Fruit fly (Drosophila melanogaster) whole organism, prepupa: ENCODE measurements around the gene CG33124.
A peak's percentile ranks its signal among the peaks of the same experiment; 100 is the strongest.

Source experiments
- Blimp-1 ChIP-seq: fragments of 200-800 bp; sonication (Bioruptor generic); optimal IDR thresholded peaks from 3 replicates; lab custom pipeline; 2017; ENCODE audit warnings: missing biosample characterization, missing genetic modification characterization, mild to moderate bottlenecking, moderate library complexity, missing genetic modification reagents
- CG10631 ChIP-seq: fragments of 200-800 bp; sonication (Bioruptor generic); optimal IDR thresholded peaks from 2 replicates; lab custom pipeline; 2016; ENCODE audit warnings: missing biosample characterization, missing genetic modification characterization
- CG10669 ChIP-seq: fragments of 200-800 bp; sonication (Bioruptor generic); optimal IDR thresholded peaks from 3 replicates; lab custom pipeline; 2018; ENCODE audit warnings: missing biosample characterization, mild to moderate bottlenecking, missing genetic modification characterization, moderate library complexity
- CG11294 ChIP-seq: fragments of 200-800 bp; sonication (Bioruptor generic); IDR thresholded peaks from 2 replicates; pipeline ENCODE4 v1.3.6; 2022; ENCODE audit warnings: missing biosample characterization, missing genetic modification characterization
- CG11762 ChIP-seq: fragments of 200-800 bp; sonication (Bioruptor generic); optimal IDR thresholded peaks from 3 replicates; lab custom pipeline; 2016; ENCODE audit warnings: missing biosample characterization, missing genetic modification characterization; ENCODE audit not compliant: insufficient read depth
- CG15336 ChIP-seq: fragments of 200-800 bp; sonication (Bioruptor generic); IDR thresholded peaks from 2 replicates; pipeline ENCODE4 v1.3.6; 2022; ENCODE audit warnings: missing biosample characterization, missing genetic modification characterization
- CG1621 ChIP-seq: fragments of 200-800 bp; sonication (Bioruptor generic); optimal IDR thresholded peaks from 3 replicates; lab custom pipeline; 2018; ENCODE audit warnings: missing biosample characterization, mild to moderate bottlenecking, missing genetic modification characterization
- CG16779 ChIP-seq: fragments of 200-800 bp; sonication (Bioruptor generic); optimal IDR thresholded peaks from 3 replicates; lab custom pipeline; 2017; ENCODE audit warnings: missing biosample characterization, mild to moderate bottlenecking, missing genetic modification characterization
- CG3032 ChIP-seq: fragments of 200-800 bp; optimal IDR thresholded peaks from 2 replicates; lab custom pipeline; 2019; ENCODE audit warnings: missing biosample characterization, mild to moderate bottlenecking, missing genetic modification characterization, moderate library complexity
- CG31627 ChIP-seq: fragments of 200-800 bp; sonication (Bioruptor generic); optimal IDR thresholded peaks from 3 replicates; lab custom pipeline; 2016; ENCODE audit warnings: missing biosample characterization, missing genetic modification characterization
- CG32006 ChIP-seq: fragments of 200-800 bp; sonication (Bioruptor generic); optimal IDR thresholded peaks from 3 replicates; lab custom pipeline; 2017; ENCODE audit warnings: missing biosample characterization, mild to moderate bottlenecking, missing genetic modification characterization
- CG34406 ChIP-seq: fragments of 200-800 bp; sonication (Bioruptor generic); optimal IDR thresholded peaks from 3 replicates; lab custom pipeline; 2016; ENCODE audit warnings: missing biosample characterization, missing genetic modification characterization
- CG3919 ChIP-seq: fragments of 200-800 bp; sonication (Bioruptor generic); optimal IDR thresholded peaks from 3 replicates; lab custom pipeline; 2016; ENCODE audit warnings: missing biosample characterization, missing genetic modification characterization
- CG4318 ChIP-seq: fragments of 200-800 bp; sonication (Bioruptor generic); optimal IDR thresholded peaks from 3 replicates; lab custom pipeline; 2017; ENCODE audit warnings: missing biosample characterization, mild to moderate bottlenecking, missing genetic modification characterization
- CG6276 ChIP-seq: fragments of 200-800 bp; sonication (Bioruptor generic); optimal IDR thresholded peaks from 2 replicates; lab custom pipeline; 2017; ENCODE audit warnings: missing biosample characterization, mild to moderate bottlenecking, missing genetic modification characterization
- CG6792 ChIP-seq: fragments of 200-800 bp; sonication (Bioruptor generic); optimal IDR thresholded peaks from 3 replicates; lab custom pipeline; 2016; ENCODE audit warnings: missing biosample characterization, missing genetic modification characterization
- CG6808 ChIP-seq: fragments of 200-800 bp; sonication (Bioruptor generic); optimal IDR thresholded peaks from 3 replicates; lab custom pipeline; 2017; ENCODE audit warnings: missing biosample characterization, missing genetic modification characterization, mild to moderate bottlenecking, moderate library complexity, missing genetic modification reagents
- CG6854 ChIP-seq: fragments of 200-800 bp; sonication (Bioruptor generic); optimal IDR thresholded peaks from 2 replicates; lab custom pipeline; 2017; ENCODE audit warnings: missing biosample characterization, mild to moderate bottlenecking, missing genetic modification characterization
- CG7368 ChIP-seq: fragments of 200-800 bp; sonication (Bioruptor generic); optimal IDR thresholded peaks from 3 replicates; lab custom pipeline; 2016; ENCODE audit warnings: missing biosample characterization, missing genetic modification characterization
- CG8119 ChIP-seq: fragments of 200-800 bp; sonication (Bioruptor generic); IDR thresholded peaks from 3 replicates; pipeline ENCODE4 v1.3.6; 2022; ENCODE audit warnings: missing biosample characterization, missing genetic modification characterization
- CG8319 ChIP-seq: fragments of 200-800 bp; sonication (Bioruptor generic); optimal IDR thresholded peaks from 3 replicates; lab custom pipeline; 2016; ENCODE audit warnings: missing biosample characterization, missing genetic modification characterization
- CG8632 ChIP-seq: fragments of 200-800 bp; sonication (Bioruptor generic); optimal IDR thresholded peaks from 3 replicates; lab custom pipeline; 2016; ENCODE audit warnings: missing biosample characterization, missing genetic modification characterization
- CG9139 ChIP-seq: fragments of 200-800 bp; sonication (Bioruptor generic); optimal IDR thresholded peaks from 3 replicates; lab custom pipeline; 2017; ENCODE audit warnings: missing biosample characterization, mild to moderate bottlenecking, missing genetic modification characterization
- Eip75B ChIP-seq: fragments of 200-800 bp; sonication (Bioruptor generic); optimal IDR thresholded peaks from 3 replicates; lab custom pipeline; 2016; ENCODE audit warnings: missing biosample characterization, missing genetic modification characterization
- Eip78C ChIP-seq: fragments of 200-800 bp; sonication (Bioruptor generic); peaks from one replicate; lab custom pipeline; 2016; ENCODE audit warnings: missing biosample characterization, missing genetic modification characterization
- Eip93F ChIP-seq: fragments of 200-800 bp; sonication (Bioruptor generic); optimal IDR thresholded peaks from 2 replicates; lab custom pipeline; 2016; ENCODE audit warnings: missing biosample characterization, mild to moderate bottlenecking, missing genetic modification characterization
- Ets21C ChIP-seq: fragments of 200-800 bp; sonication (Bioruptor generic); optimal IDR thresholded peaks from 3 replicates; lab custom pipeline; 2016; ENCODE audit warnings: missing biosample characterization, missing genetic modification characterization
- Ets96B ChIP-seq: fragments of 200-800 bp; optimal IDR thresholded peaks from 2 replicates; lab custom pipeline; 2019; ENCODE audit warnings: missing biosample characterization, mild to moderate bottlenecking, missing genetic modification characterization, moderate library complexity
- Hr39 ChIP-seq: fragments of 200-800 bp; sonication (Bioruptor generic); optimal IDR thresholded peaks from 2 replicates; lab custom pipeline; 2016; ENCODE audit warnings: missing biosample characterization, missing genetic modification characterization
- Hr4 ChIP-seq: fragments of 200-800 bp; sonication (Bioruptor generic); optimal IDR thresholded peaks from 3 replicates; lab custom pipeline; 2016; ENCODE audit warnings: missing biosample characterization, missing genetic modification characterization
- Lpt ChIP-seq: fragments of 200-800 bp; sonication (Bioruptor generic); optimal IDR thresholded peaks from 3 replicates; lab custom pipeline; 2016; ENCODE audit warnings: missing biosample characterization, missing genetic modification characterization
- Met ChIP-seq: fragments of 200-800 bp; sonication (Bioruptor generic); optimal IDR thresholded peaks from 3 replicates; lab custom pipeline; 2016; ENCODE audit warnings: missing biosample characterization, missing genetic modification characterization
- OdsH ChIP-seq: fragments of 200-800 bp; sonication (Bioruptor generic); optimal IDR thresholded peaks from 3 replicates; lab custom pipeline; 2016; ENCODE audit warnings: missing biosample characterization, missing genetic modification characterization
- Smox ChIP-seq: fragments of 200-800 bp; sonication (Bioruptor generic); optimal IDR thresholded peaks from 3 replicates; lab custom pipeline; 2016; ENCODE audit warnings: missing biosample characterization, missing genetic modification characterization
- Sox102F ChIP-seq: fragments of 200-800 bp; sonication (Bioruptor generic); optimal IDR thresholded peaks from 2 replicates; lab custom pipeline; 2016; ENCODE audit warnings: missing biosample characterization, mild to moderate bottlenecking, missing genetic modification characterization
- Sox15 ChIP-seq: fragments of 200-800 bp; sonication (Bioruptor generic); optimal IDR thresholded peaks from 3 replicates; lab custom pipeline; 2016; ENCODE audit warnings: missing biosample characterization, missing genetic modification characterization
- acj6 ChIP-seq: fragments of 200-800 bp; sonication (Bioruptor generic); optimal IDR thresholded peaks from 3 replicates; lab custom pipeline; 2016; ENCODE audit warnings: missing biosample characterization, missing genetic modification characterization
- cyc ChIP-seq: fragments of 200-800 bp; sonication (Bioruptor generic); optimal IDR thresholded peaks from 3 replicates; lab custom pipeline; 2016; ENCODE audit warnings: missing biosample characterization, missing genetic modification characterization
- dac ChIP-seq: fragments of 200-800 bp; sonication (Bioruptor generic); optimal IDR thresholded peaks from 2 replicates; lab custom pipeline; 2017; ENCODE audit warnings: missing biosample characterization, mild to moderate bottlenecking, missing genetic modification characterization
- dsx ChIP-seq: fragments of 200-800 bp; optimal IDR thresholded peaks from 3 replicates; lab custom pipeline; 2019; ENCODE audit warnings: missing biosample characterization, mild to moderate bottlenecking, missing genetic modification characterization, moderate library complexity; ENCODE audit not compliant: poor library complexity, severe bottlenecking
- eg ChIP-seq: fragments of 200-800 bp; sonication (Bioruptor generic); IDR thresholded peaks from 3 replicates; pipeline ENCODE4 v1.3.6; 2022; ENCODE audit warnings: missing biosample characterization, missing genetic modification characterization
- esn ChIP-seq: fragments of 200-800 bp; sonication (Bioruptor generic); optimal IDR thresholded peaks from 2 replicates; lab custom pipeline; 2016; ENCODE audit warnings: missing biosample characterization, mild to moderate bottlenecking, missing genetic modification characterization, moderate library complexity
- fd59A ChIP-seq: fragments of 200-800 bp; sonication (Bioruptor generic); optimal IDR thresholded peaks from 2 replicates; lab custom pipeline; 2017; ENCODE audit warnings: missing biosample characterization, mild to moderate bottlenecking, missing genetic modification characterization, missing genetic modification reagents
- fd85E ChIP-seq: fragments of 200-800 bp; sonication (Bioruptor generic); optimal IDR thresholded peaks from 3 replicates; lab custom pipeline; 2016; ENCODE audit warnings: missing biosample characterization, missing genetic modification characterization
- fkh ChIP-seq: fragments of 200-800 bp; sonication (Bioruptor generic); optimal IDR thresholded peaks from 3 replicates; lab custom pipeline; 2017; ENCODE audit warnings: missing biosample characterization, mild to moderate bottlenecking, missing genetic modification characterization, moderate library complexity
- lz ChIP-seq: fragments of 200-800 bp; sonication (Bioruptor generic); optimal IDR thresholded peaks from 3 replicates; lab custom pipeline; 2016; ENCODE audit warnings: missing biosample characterization, missing genetic modification characterization
- net ChIP-seq: fragments of 200-800 bp; sonication (Bioruptor generic); optimal IDR thresholded peaks from 3 replicates; lab custom pipeline; 2016; ENCODE audit warnings: missing biosample characterization, missing genetic modification characterization
- pdm3 ChIP-seq: fragments of 200-800 bp; sonication (Bioruptor generic); optimal IDR thresholded peaks from 3 replicates; lab custom pipeline; 2016; ENCODE audit warnings: missing biosample characterization, missing genetic modification characterization
- salr ChIP-seq, 2 experiments: fragments of 200-800 bp; sonication (Bioruptor generic); optimal IDR thresholded peaks; 3 replicates each; lab custom pipeline; 2016 to 2018; ENCODE audit warnings: missing biosample characterization in 2 of 2, missing genetic modification characterization in 2 of 2, mild to moderate bottlenecking in 1 of 2
- ss ChIP-seq, 2 experiments: fragments of 200-800 bp; sonication (Bioruptor generic); optimal IDR thresholded peaks; 2 replicates in 1 of 2; 3 replicates in 1 of 2; lab custom pipeline; 2017 to 2018; ENCODE audit warnings: mild to moderate bottlenecking in 2 of 2, missing biosample characterization in 2 of 2, missing genetic modification characterization in 2 of 2, moderate library complexity in 1 of 2
- topi ChIP-seq: fragments of 200-800 bp; sonication (Bioruptor generic); optimal IDR thresholded peaks from 3 replicates; lab custom pipeline; 2016; ENCODE audit warnings: missing biosample characterization, missing genetic modification characterization
- vri ChIP-seq: fragments of 200-800 bp; sonication (Bioruptor generic); optimal IDR thresholded peaks from 3 replicates; lab custom pipeline; 2016; ENCODE audit warnings: missing biosample characterization, mild to moderate bottlenecking, missing genetic modification characterization

CG33124 gene

dm6 chr2L:2180120-2180539 lies 28.8 kb downstream of the CG33124 start:
- TF ChIP-seq CG8119, result peak; percentile 91
- peak; percentile 65 for TF ChIP-seq dac
- TF ChIP-seq Ets96B (tag; lab: Kevin White, UChicago), result peak; percentile 89
- peak; percentile 83 for TF ChIP-seq CG10631
- peak; percentile 89 for TF ChIP-seq CG32006 (GFP tag; lab: Kevin White, UChicago)
- TF ChIP-seq CG4318 (GFP tag; lab: Kevin White, UChicago), result peak; percentile 78
- TF ChIP-seq CG3032, result peak; percentile 86
- peak; percentile 86 for TF ChIP-seq pdm3 (GFP tag; lab: Kevin White, UChicago)
- TF ChIP-seq CG11762 (GFP tag; lab: Kevin White, UChicago), result peak; percentile 71
- TF ChIP-seq CG6808 (GFP tag; lab: Kevin White, UChicago), result peak; percentile 85
- peak; percentile 81 for TF ChIP-seq esn (GFP tag; lab: Kevin White, UChicago)
- peak; percentile 16 for TF ChIP-seq fkh (GFP tag; lab: Kevin White, UChicago)
- peak; percentile 76 for TF ChIP-seq CG11294 (GFP tag; lab: Robert Waterston, UW)
- peak; percentile 87 for TF ChIP-seq Eip75B (GFP tag; lab: Kevin White, UChicago)
- peak; percentile 79 for TF ChIP-seq Smox (GFP tag; lab: Kevin White, UChicago)
- TF ChIP-seq Sox15 (GFP tag; lab: Kevin White, UChicago), result peak; percentile 74
- TF ChIP-seq CG8632 (GFP tag; lab: Kevin White, UChicago), result peak; percentile 84
- peak; percentile 12 for TF ChIP-seq Blimp-1
- TF ChIP-seq cyc (GFP tag; lab: Kevin White, UChicago), result peak; percentile 79
- TF ChIP-seq CG3919, result peak; percentile 88
- peak; percentile 87 for TF ChIP-seq OdsH
- TF ChIP-seq CG16779, result peak; percentile 72
- TF ChIP-seq CG9139 (GFP tag; lab: Kevin White, UChicago), result peak; percentile 71
- TF ChIP-seq salr (GFP tag; optimal IDR thresholded peaks at IDR 0.05; lab: Kevin White, UChicago), result peak; percentile 66 to 77
- TF ChIP-seq Met (GFP tag; lab: Kevin White, UChicago), result peak; percentile 76
- TF ChIP-seq fd85E, result peak; percentile 35
- no peak for TF ChIP-seq Eip93F (GFP tag; lab: Kevin White, UChicago)
- TF ChIP-seq CG31627, result peak; percentile 67
- TF ChIP-seq fd59A (GFP tag; lab: Kevin White, UChicago), result peak; percentile 82
- peak; percentile 81 for TF ChIP-seq lz
- peak; percentile 92 for TF ChIP-seq CG15336 (GFP tag; lab: Robert Waterston, UW)
- peak; percentile 83 for TF ChIP-seq net (GFP tag; lab: Kevin White, UChicago)
- peak; percentile 72 to 83 for TF ChIP-seq ss (GFP tag; optimal IDR thresholded peaks at IDR 0.05; lab: Kevin White, UChicago)
- TF ChIP-seq Eip78C, result peak; percentile 96
- peak; percentile 92 for TF ChIP-seq eg (GFP tag; lab: Robert Waterston, UW)
- TF ChIP-seq CG34406 (GFP tag; lab: Kevin White, UChicago), result peak; percentile 87
- TF ChIP-seq dsx, result peak; percentile 84
- TF ChIP-seq vri (GFP tag; lab: Kevin White, UChicago), result peak; percentile 55
- TF ChIP-seq topi (GFP tag; lab: Kevin White, UChicago), result peak; percentile 85
- TF ChIP-seq CG6276, result peak; percentile 84
- TF ChIP-seq CG1621 (tag; lab: Kevin White, UChicago), result peak; percentile 84
- peak; percentile 82 for TF ChIP-seq Hr4 (GFP tag; lab: Kevin White, UChicago)
- peak; percentile 54 for TF ChIP-seq Ets21C (GFP tag; lab: Kevin White, UChicago)
- peak; percentile 72 for TF ChIP-seq CG8319 (GFP tag; lab: Kevin White, UChicago)
- peak; percentile 86 for TF ChIP-seq CG6792 (GFP tag; lab: Kevin White, UChicago)
- TF ChIP-seq Hr39 (GFP tag; lab: Kevin White, UChicago), result peak; percentile 70
- peak; percentile 81 for TF ChIP-seq Lpt (GFP tag; lab: Kevin White, UChicago)
- peak; percentile 77 for TF ChIP-seq CG7368 (GFP tag; lab: Kevin White, UChicago)
- TF ChIP-seq CG10669 (GFP tag; lab: Kevin White, UChicago), result peak; percentile 83
- TF ChIP-seq acj6 (GFP tag; lab: Kevin White, UChicago), result peak; percentile 84
- TF ChIP-seq Sox102F (GFP tag; lab: Kevin White, UChicago), result peak; percentile 80
- TF ChIP-seq CG6854 (GFP tag; lab: Kevin White, UChicago), result peak; percentile 68
